Fruit fly (Drosophila melanogaster) whole organism, prepupa: ENCODE measurements around the gene jet.

ENCODE experiments used
- Blimp-1 ChIP-seq: fragments of 200-800 bp; sonication (Bioruptor generic); optimal IDR thresholded peaks from 3 replicates; lab custom pipeline; 2017; ENCODE audit warnings: missing biosample characterization, missing genetic modification characterization, mild to moderate bottlenecking, moderate library complexity, missing genetic modification reagents
- CG10631 ChIP-seq: fragments of 200-800 bp; sonication (Bioruptor generic); optimal IDR thresholded peaks from 2 replicates; lab custom pipeline; 2016; ENCODE audit warnings: missing biosample characterization, missing genetic modification characterization
- CG11762 ChIP-seq: fragments of 200-800 bp; sonication (Bioruptor generic); optimal IDR thresholded peaks from 3 replicates; lab custom pipeline; 2016; ENCODE audit warnings: missing biosample characterization, missing genetic modification characterization; ENCODE audit not compliant: insufficient read depth
- CG11902 ChIP-seq: fragments of 200-800 bp; sonication (Bioruptor generic); optimal IDR thresholded peaks from 3 replicates; lab custom pipeline; 2016; ENCODE audit warnings: missing biosample characterization, missing genetic modification characterization
- CG1621 ChIP-seq: fragments of 200-800 bp; sonication (Bioruptor generic); optimal IDR thresholded peaks from 3 replicates; lab custom pipeline; 2018; ENCODE audit warnings: missing biosample characterization, mild to moderate bottlenecking, missing genetic modification characterization
- CG16779 ChIP-seq: fragments of 200-800 bp; sonication (Bioruptor generic); optimal IDR thresholded peaks from 3 replicates; lab custom pipeline; 2017; ENCODE audit warnings: missing biosample characterization, mild to moderate bottlenecking, missing genetic modification characterization
- CG32006 ChIP-seq: fragments of 200-800 bp; sonication (Bioruptor generic); optimal IDR thresholded peaks from 3 replicates; lab custom pipeline; 2017; ENCODE audit warnings: missing biosample characterization, mild to moderate bottlenecking, missing genetic modification characterization
- CG34406 ChIP-seq: fragments of 200-800 bp; sonication (Bioruptor generic); optimal IDR thresholded peaks from 3 replicates; lab custom pipeline; 2016; ENCODE audit warnings: missing biosample characterization, missing genetic modification characterization
- CG4318 ChIP-seq: fragments of 200-800 bp; sonication (Bioruptor generic); optimal IDR thresholded peaks from 3 replicates; lab custom pipeline; 2017; ENCODE audit warnings: missing biosample characterization, mild to moderate bottlenecking, missing genetic modification characterization
- CG6163 ChIP-seq: fragments of 200-800 bp; sonication (Bioruptor generic); IDR thresholded peaks from 3 replicates; pipeline ENCODE4 v1.3.6; 2022; ENCODE audit warnings: missing biosample characterization, missing genetic modification characterization
- CG6808 ChIP-seq: fragments of 200-800 bp; sonication (Bioruptor generic); optimal IDR thresholded peaks from 3 replicates; lab custom pipeline; 2017; ENCODE audit warnings: missing biosample characterization, missing genetic modification characterization, mild to moderate bottlenecking, moderate library complexity, missing genetic modification reagents
- CG7368 ChIP-seq: fragments of 200-800 bp; sonication (Bioruptor generic); optimal IDR thresholded peaks from 3 replicates; lab custom pipeline; 2016; ENCODE audit warnings: missing biosample characterization, missing genetic modification characterization
- CG8119 ChIP-seq: fragments of 200-800 bp; sonication (Bioruptor generic); IDR thresholded peaks from 3 replicates; pipeline ENCODE4 v1.3.6; 2022; ENCODE audit warnings: missing biosample characterization, missing genetic modification characterization
- CG8319 ChIP-seq: fragments of 200-800 bp; sonication (Bioruptor generic); optimal IDR thresholded peaks from 3 replicates; lab custom pipeline; 2016; ENCODE audit warnings: missing biosample characterization, missing genetic modification characterization
- CG9139 ChIP-seq: fragments of 200-800 bp; sonication (Bioruptor generic); optimal IDR thresholded peaks from 3 replicates; lab custom pipeline; 2017; ENCODE audit warnings: missing biosample characterization, mild to moderate bottlenecking, missing genetic modification characterization
- Eip78C ChIP-seq: fragments of 200-800 bp; sonication (Bioruptor generic); peaks from one replicate; lab custom pipeline; 2016; ENCODE audit warnings: missing biosample characterization, missing genetic modification characterization
- Eip93F ChIP-seq: fragments of 200-800 bp; sonication (Bioruptor generic); optimal IDR thresholded peaks from 2 replicates; lab custom pipeline; 2016; ENCODE audit warnings: missing biosample characterization, mild to moderate bottlenecking, missing genetic modification characterization
- Ets96B ChIP-seq: fragments of 200-800 bp; optimal IDR thresholded peaks from 2 replicates; lab custom pipeline; 2019; ENCODE audit warnings: missing biosample characterization, mild to moderate bottlenecking, missing genetic modification characterization, moderate library complexity
- Gug ChIP-seq: fragments of 200-800 bp; sonication (Bioruptor generic); IDR thresholded peaks from 2 replicates; pipeline ENCODE4 v1.3.6; 2022; ENCODE audit warnings: missing biosample characterization, missing genetic modification characterization
- Hr38 ChIP-seq: sonication (Bioruptor generic); optimal IDR thresholded peaks from 2 replicates; lab custom pipeline; 2016; ENCODE audit warnings: missing biosample characterization, missing genetic modification characterization
- Hr4 ChIP-seq: fragments of 200-800 bp; sonication (Bioruptor generic); optimal IDR thresholded peaks from 3 replicates; lab custom pipeline; 2016; ENCODE audit warnings: missing biosample characterization, missing genetic modification characterization
- Lpt ChIP-seq: fragments of 200-800 bp; sonication (Bioruptor generic); optimal IDR thresholded peaks from 3 replicates; lab custom pipeline; 2016; ENCODE audit warnings: missing biosample characterization, missing genetic modification characterization
- Smox ChIP-seq: fragments of 200-800 bp; sonication (Bioruptor generic); optimal IDR thresholded peaks from 3 replicates; lab custom pipeline; 2016; ENCODE audit warnings: missing biosample characterization, missing genetic modification characterization
- Sox14 ChIP-seq: fragments of 200-800 bp; sonication (Bioruptor generic); optimal IDR thresholded peaks from 3 replicates; lab custom pipeline; 2016; ENCODE audit warnings: missing biosample characterization, missing genetic modification characterization
- Sox15 ChIP-seq: fragments of 200-800 bp; sonication (Bioruptor generic); optimal IDR thresholded peaks from 3 replicates; lab custom pipeline; 2016; ENCODE audit warnings: missing biosample characterization, missing genetic modification characterization
- achi ChIP-seq: fragments of 200-800 bp; sonication (Bioruptor generic); optimal IDR thresholded peaks from 3 replicates; lab custom pipeline; 2016; ENCODE audit warnings: missing biosample characterization, missing genetic modification characterization
- acj6 ChIP-seq: fragments of 200-800 bp; sonication (Bioruptor generic); optimal IDR thresholded peaks from 3 replicates; lab custom pipeline; 2016; ENCODE audit warnings: missing biosample characterization, missing genetic modification characterization
- cyc ChIP-seq: fragments of 200-800 bp; sonication (Bioruptor generic); optimal IDR thresholded peaks from 3 replicates; lab custom pipeline; 2016; ENCODE audit warnings: missing biosample characterization, missing genetic modification characterization
- dac ChIP-seq: fragments of 200-800 bp; sonication (Bioruptor generic); optimal IDR thresholded peaks from 2 replicates; lab custom pipeline; 2017; ENCODE audit warnings: missing biosample characterization, mild to moderate bottlenecking, missing genetic modification characterization
- eg ChIP-seq: fragments of 200-800 bp; sonication (Bioruptor generic); IDR thresholded peaks from 3 replicates; pipeline ENCODE4 v1.3.6; 2022; ENCODE audit warnings: missing biosample characterization, missing genetic modification characterization
- esn ChIP-seq: fragments of 200-800 bp; sonication (Bioruptor generic); optimal IDR thresholded peaks from 2 replicates; lab custom pipeline; 2016; ENCODE audit warnings: missing biosample characterization, mild to moderate bottlenecking, missing genetic modification characterization, moderate library complexity
- fd85E ChIP-seq: fragments of 200-800 bp; sonication (Bioruptor generic); optimal IDR thresholded peaks from 3 replicates; lab custom pipeline; 2016; ENCODE audit warnings: missing biosample characterization, missing genetic modification characterization
- fkh ChIP-seq: fragments of 200-800 bp; sonication (Bioruptor generic); optimal IDR thresholded peaks from 3 replicates; lab custom pipeline; 2017; ENCODE audit warnings: missing biosample characterization, mild to moderate bottlenecking, missing genetic modification characterization, moderate library complexity
- net ChIP-seq: fragments of 200-800 bp; sonication (Bioruptor generic); optimal IDR thresholded peaks from 3 replicates; lab custom pipeline; 2016; ENCODE audit warnings: missing biosample characterization, missing genetic modification characterization
- salr ChIP-seq, 2 experiments: fragments of 200-800 bp; sonication (Bioruptor generic); optimal IDR thresholded peaks; 3 replicates each; lab custom pipeline; 2016 to 2018; ENCODE audit warnings: missing biosample characterization in 2 of 2, missing genetic modification characterization in 2 of 2, mild to moderate bottlenecking in 1 of 2
- svp ChIP-seq: fragments of 200-800 bp; sonication (Bioruptor generic); peaks from one replicate; lab custom pipeline; 2016; ENCODE audit warnings: missing biosample characterization, missing genetic modification characterization

The jet gene

DNA sequence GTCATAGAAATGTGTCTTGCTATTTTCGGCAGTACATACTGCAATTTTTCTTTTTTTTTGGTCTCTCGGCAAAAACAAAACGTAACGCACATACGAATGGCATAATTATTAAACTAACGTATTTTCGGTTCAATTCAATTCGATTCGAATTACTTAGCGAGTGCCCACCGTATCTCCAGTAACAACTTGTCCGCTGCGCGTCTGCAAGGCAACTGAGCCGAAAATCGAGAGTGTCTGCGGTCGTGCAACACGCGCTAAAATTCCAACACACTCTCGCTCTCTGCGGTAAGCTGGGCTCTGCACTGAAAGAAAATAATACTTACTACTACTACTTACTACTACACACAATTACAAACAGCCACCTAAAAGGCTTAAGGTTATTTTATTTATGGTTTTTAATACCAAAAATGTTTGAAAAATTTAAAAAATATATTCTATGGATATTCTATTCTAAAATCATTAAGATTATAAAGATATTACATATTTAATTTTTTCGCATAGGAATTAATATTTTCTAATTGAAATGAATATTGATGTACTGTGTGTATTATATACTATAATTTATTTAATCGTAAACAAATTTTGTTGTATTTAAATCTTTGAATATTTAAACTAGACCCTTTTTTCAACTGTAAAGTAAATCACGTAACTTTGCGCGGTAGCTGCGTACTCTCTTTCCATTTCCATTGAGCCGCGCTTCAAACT is 42.9 kb downstream of the jet start, which contains the start of gene snsl (continued):
- TF ChIP-seq CG7368 (peak; percentile 7), CG10631 (GFP tag; lab: Kevin White, UChicago) (peak; percentile 74), acj6 (peak; percentile 65), CG16779 (tag; lab: Kevin White, UChicago) (peak; percentile 25), Hr4 (GFP tag; lab: Kevin White, UChicago) (peak; percentile 43), fkh (GFP tag; lab: Kevin White, UChicago) (no peak), salr (GFP tag; optimal IDR thresholded peaks at IDR 0.05; lab: Kevin White, UChicago) (peak in 1 of 2 experiments; percentile 68), CG6163 (GFP tag; lab: Robert Waterston, UW) (peak; percentile 42; the same call in 1 of the 3 replicates), Smox (GFP tag; lab: Kevin White, UChicago) (peak; percentile 4), Hr38 (GFP tag; lab: Kevin White, UChicago) (no peak), esn (GFP tag; lab: Kevin White, UChicago) (peak; percentile 16), Eip78C (GFP tag; lab: Kevin White, UChicago) (peak; percentile 89), CG8119 (GFP tag; lab: Robert Waterston, UW) (peak; percentile 82), Gug (GFP tag; lab: Robert Waterston, UW) (no peak), Blimp-1 (peak; percentile 78), achi (GFP tag; lab: Kevin White, UChicago) (peak; percentile 68), net (GFP tag; lab: Kevin White, UChicago) (peak; percentile 65), dac (peak; percentile 21), cyc (no peak), CG9139 (GFP tag; lab: Kevin White, UChicago) (peak; percentile 69)

DNA sequence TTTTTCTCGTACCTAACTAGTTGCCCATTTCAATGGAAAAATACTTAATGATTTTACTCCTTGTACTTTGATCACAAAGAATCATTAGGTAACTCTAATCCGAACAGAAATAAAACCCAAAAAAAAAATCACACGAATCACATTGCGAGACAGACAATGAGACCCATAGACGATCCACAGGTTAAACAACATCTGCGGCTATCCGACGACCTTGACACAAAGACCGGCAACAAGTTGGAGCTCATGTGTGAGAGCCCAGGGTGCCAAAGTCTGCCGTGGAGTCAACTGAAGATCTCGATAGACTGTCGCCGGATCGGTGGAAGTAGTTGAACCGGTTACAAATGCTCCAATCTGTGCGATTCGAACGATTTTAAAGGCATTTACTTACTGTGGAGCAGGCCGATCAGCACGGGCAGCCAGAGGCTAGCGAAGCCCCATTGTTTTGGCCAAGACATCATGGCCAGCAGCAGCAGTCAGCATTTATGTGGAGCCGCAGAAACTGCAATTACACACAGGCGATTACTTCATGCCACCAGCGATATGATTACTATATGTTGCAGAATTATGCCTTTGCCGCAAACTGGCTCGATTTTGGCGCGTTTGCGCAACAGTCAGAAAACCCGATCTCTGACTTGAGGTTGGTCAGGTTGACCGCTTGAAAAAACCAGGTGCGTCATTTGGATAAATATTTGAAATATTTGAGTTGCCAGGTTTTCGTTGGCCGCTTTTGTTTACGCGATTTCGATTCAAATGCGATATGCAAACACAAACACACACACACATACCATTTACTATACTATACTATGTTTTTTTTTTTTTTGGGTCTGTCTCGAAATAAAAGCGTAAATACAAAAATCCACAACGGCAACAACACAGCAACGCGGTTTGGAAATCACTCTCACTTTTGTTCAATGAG is 44.0 kb downstream of the jet start:
- peak; percentile 32 for TF ChIP-seq Eip78C (GFP tag; lab: Kevin White, UChicago)
- TF ChIP-seq CG6808 (GFP tag; lab: Kevin White, UChicago), result peak; percentile 98
- TF ChIP-seq fkh (GFP tag; lab: Kevin White, UChicago), result peak; percentile 61
- no peak for TF ChIP-seq CG34406
- peak; percentile 55 for TF ChIP-seq CG1621 (tag; lab: Kevin White, UChicago)
- TF ChIP-seq Gug (GFP tag; lab: Robert Waterston, UW), result no peak

DNA sequence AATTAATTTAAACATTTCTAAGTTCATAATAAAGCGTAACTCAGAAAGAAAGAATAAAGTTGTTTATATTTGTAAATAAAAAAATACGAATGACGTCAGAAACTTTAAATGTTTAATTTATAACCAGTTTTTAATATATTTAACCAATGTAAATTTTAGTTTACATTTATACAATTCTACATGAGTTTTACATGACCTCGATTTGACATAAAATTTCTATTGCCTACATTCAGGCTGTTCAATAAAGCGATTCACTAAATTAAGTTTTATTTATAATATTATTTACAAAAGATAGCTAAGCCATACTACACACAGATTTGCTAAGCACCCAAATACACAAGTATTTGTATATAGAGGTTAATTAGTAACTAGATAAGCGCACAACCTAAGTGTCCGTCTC is 45.7 kb downstream of the jet start:
- no peak for TF ChIP-seq CG8319 (GFP tag; lab: Kevin White, UChicago)
- peak; percentile 29 for TF ChIP-seq svp (GFP tag; lab: Kevin White, UChicago)

DNA sequence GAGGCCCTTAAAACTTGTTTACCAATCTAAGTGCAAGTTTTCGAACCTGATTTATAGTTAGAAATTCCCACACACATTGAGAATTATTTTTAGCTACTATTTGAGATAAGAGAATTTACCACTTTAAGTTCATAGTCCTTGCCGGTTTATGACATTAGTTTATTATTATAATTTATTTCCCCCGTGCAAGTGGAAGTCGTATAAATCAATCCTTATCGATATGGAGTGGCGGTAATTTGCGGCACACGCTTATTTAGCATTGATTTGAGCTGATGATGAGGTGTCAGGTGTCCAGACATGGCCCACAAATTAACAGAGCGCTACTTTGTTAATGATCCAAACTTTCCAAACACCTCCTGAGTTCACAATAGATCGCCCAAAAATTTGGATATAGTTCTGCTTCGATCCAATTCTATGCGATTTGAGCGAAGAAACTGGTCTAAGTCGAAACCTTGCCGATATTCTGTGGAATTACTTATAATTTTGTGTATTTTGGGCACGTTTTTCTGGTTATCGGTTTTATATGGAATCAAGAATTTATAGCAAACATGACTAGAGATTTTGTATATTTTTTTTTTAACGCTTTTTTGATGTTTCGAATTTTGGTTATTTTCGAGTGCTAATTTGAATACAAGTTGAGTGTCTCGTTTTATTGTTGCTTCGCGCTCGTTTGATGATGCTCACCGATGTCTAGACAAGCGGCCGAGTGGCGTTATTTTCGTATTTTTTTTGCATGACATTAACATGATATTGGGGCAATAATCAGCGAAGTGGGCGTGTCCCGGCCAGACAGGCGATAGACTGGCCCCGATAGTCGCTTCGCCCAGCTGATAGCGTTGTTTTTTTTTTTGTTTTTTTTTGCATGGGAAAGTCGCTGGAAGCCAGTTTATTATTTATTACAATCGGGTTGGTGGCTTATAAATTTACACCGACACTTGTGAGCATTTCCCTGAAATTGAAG is 49.7 kb downstream of the jet start:
- TF ChIP-seq CG1621 (tag; lab: Kevin White, UChicago) (no peak), fd85E (no peak), Hr4 (GFP tag; lab: Kevin White, UChicago) (no peak), Eip93F (GFP tag; lab: Kevin White, UChicago) (no peak), svp (GFP tag; lab: Kevin White, UChicago) (no peak), CG9139 (GFP tag; lab: Kevin White, UChicago) (no peak), eg (GFP tag; lab: Robert Waterston, UW) (no peak), Hr38 (GFP tag; lab: Kevin White, UChicago) (no peak), acj6 (no peak), Lpt (GFP tag; lab: Kevin White, UChicago) (no peak), Sox15 (GFP tag; lab: Kevin White, UChicago) (no peak), achi (GFP tag; lab: Kevin White, UChicago) (no peak), CG11902 (GFP tag; lab: Kevin White, UChicago) (no peak), CG11762 (GFP tag; lab: Kevin White, UChicago) (no peak), salr (GFP tag; optimal IDR thresholded peaks at IDR 0.05; lab: Kevin White, UChicago) (no peak), Ets96B (tag; lab: Kevin White, UChicago) (no peak), CG32006 (GFP tag; lab: Kevin White, UChicago) (no peak), Sox14 (GFP tag; lab: Kevin White, UChicago) (no peak), CG4318 (GFP tag; lab: Kevin White, UChicago) (no peak)
- TF ChIP-seq, all 60 proteins: peak for 0
